Worm (Caenorhabditis elegans): ENCODE data around the gene F33E11.3.

DNA sequence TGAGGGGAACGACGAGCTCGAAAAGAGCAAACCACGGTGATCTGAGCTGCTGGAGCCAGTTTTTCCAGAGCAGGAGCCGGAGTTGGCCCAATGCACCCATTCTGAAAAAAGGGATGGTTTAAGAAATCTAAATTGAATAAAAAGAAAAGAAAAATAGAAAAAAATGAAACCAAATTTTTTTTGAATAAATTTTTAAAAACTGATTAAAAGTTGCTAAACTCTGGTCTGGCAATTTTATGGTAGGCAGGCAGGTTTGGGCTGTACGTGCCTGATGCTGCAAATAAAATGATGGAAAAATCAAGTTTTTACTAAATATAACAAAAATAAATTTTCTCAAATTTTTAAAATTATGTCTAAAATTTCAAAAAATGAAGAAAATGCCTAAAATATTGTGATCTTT is 26.1 kb upstream of the F33E11.3 start, which contains the start of gene abt-4:
- TF ChIP-seq attf-3 (GFP tag; conservative IDR thresholded peaks at IDR 0.05), result no peak
- no peak for TF ChIP-seq cebp-1 (GFP tag; IDR thresholded peaks at IDR 0.05)
- TF ChIP-seq cebp-1 (tag; optimal IDR thresholded peaks at IDR 0.05), result no peak
- TF ChIP-seq ama-1 (optimal IDR thresholded peaks at IDR 0.05), result no peak
- TF ChIP-seq ama-1 (GFP tag; optimal IDR thresholded peaks at IDR 0.05), result no peak
- TF ChIP-seq lin-26 (GFP tag; IDR thresholded peaks at IDR 0.05), result no peak
- no peak for TF ChIP-seq F49E8.2 (tag; optimal IDR thresholded peaks at IDR 0.05; ENCODE audit: insufficient read depth)
- no peak for TF ChIP-seq C06A6.2 (GFP tag; conservative IDR thresholded peaks at IDR 0.05)
- TF ChIP-seq hlh-12 (tag; optimal IDR thresholded peaks at IDR 0.05), result no peak
- TF ChIP-seq lsl-1 (GFP tag; optimal IDR thresholded peaks at IDR 0.05), result no peak
- no peak for TF ChIP-seq aptf-2 (GFP tag; conservative IDR thresholded peaks at IDR 0.05)
- no peak for TF ChIP-seq dpl-1 (GFP tag; optimal IDR thresholded peaks at IDR 0.05)
- TF ChIP-seq B0035.1 (tag; optimal IDR thresholded peaks at IDR 0.05), result no peak
- TF ChIP-seq efl-1 (GFP tag; optimal IDR thresholded peaks at IDR 0.05), result no peak
- TF ChIP-seq F57C9.4 (tag; optimal IDR thresholded peaks at IDR 0.05), result no peak
- no peak for TF ChIP-seq ceh-79 (tag; optimal IDR thresholded peaks at IDR 0.05)
